1 fruit fly cellular context compared by ENCODE assay signal in the genomic region with DNA sequence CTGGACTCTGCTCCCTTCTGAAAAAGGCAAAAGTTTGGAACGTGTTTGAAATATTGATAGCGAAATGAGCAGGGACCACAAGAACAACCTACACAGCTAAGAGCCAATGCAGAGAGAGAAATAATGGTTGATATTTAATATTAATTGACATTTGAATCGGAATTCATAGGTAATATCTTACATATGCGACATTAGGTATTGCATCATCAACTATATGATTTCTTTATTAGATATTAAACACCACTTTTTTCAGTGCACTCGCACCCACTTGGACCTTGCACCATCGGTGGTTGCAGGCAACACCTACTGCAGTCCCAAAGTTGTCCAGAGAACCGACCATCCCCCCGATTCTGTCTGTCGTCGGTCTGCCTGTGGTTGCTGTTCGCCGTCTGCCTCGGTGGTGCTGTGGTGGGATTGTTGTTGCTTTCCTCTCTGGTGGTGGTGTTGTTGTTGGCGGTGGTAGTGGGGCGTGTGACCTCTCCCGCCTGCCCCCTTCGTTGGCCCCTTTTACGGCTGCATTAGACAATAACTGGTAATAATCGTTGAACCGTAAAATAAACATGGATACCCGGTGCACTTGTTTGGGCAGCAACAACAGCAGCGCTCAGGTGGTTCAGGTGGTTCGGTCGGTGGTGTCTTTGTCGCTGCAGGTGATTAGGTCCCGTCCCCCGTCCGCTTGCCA.
TF ChIP-seq lines count a peak whose summit lies in the region.

No protein-coding gene starts in this region.

TF ChIP-seq in whole organism, embryonic, 481 proteins besides CTCF, POLR2A, EP300 and RAD21 (continued from another document):
- TF ChIP-seq CG11398 (GFP tag; optimal IDR thresholded peaks at IDR 0.05; lab: Kevin White, UChicago): no peak
- peak; percentile 24 for TF ChIP-seq pum (GFP tag; optimal IDR thresholded peaks at IDR 0.05; lab: Kevin White, UChicago)
- TF ChIP-seq CG13775 (GFP tag; optimal IDR thresholded peaks at IDR 0.05; lab: Kevin White, UChicago): peak; percentile 53
- TF ChIP-seq CG1529 (GFP tag; optimal IDR thresholded peaks at IDR 0.05; lab: Kevin White, UChicago): peak; percentile 64
- peak in 1 of 2 experiments; percentile 21 for TF ChIP-seq eve (GFP tag; optimal IDR thresholded peaks at IDR 0.05; lab: Kevin White, UChicago)
- peak; percentile 22 to 47 for TF ChIP-seq chif (GFP tag; optimal IDR thresholded peaks at IDR 0.05; lab: Kevin White, UChicago)
- no peak for TF ChIP-seq CG7786 (GFP tag; optimal IDR thresholded peaks at IDR 0.05; lab: Kevin White, UChicago)
- TF ChIP-seq CG42726 (GFP tag; IDR thresholded peaks at IDR 0.05; lab: Robert Waterston, UW; ENCODE audit: partially characterized antibody): no peak
- no peak for TF ChIP-seq CG3065 (GFP tag; optimal IDR thresholded peaks at IDR 0.05; lab: Kevin White, UChicago)
- TF ChIP-seq wdn (GFP tag; IDR thresholded peaks at IDR 0.05; lab: Robert Waterston, UW): no peak
- no peak for TF ChIP-seq salm (tag; optimal IDR thresholded peaks at IDR 0.05; lab: Kevin White, UChicago)
- TF ChIP-seq zfh1 (GFP tag; IDR thresholded peaks at IDR 0.05; lab: Robert Waterston, UW): peak; percentile 82
- no peak for TF ChIP-seq CG7987 (GFP tag; optimal IDR thresholded peaks at IDR 0.05; lab: Kevin White, UChicago)
- no peak for TF ChIP-seq CG4282 (GFP tag; optimal IDR thresholded peaks at IDR 0.05; lab: Kevin White, UChicago)
- TF ChIP-seq CG15269 (tag; optimal IDR thresholded peaks at IDR 0.05; lab: Kevin White, UChicago): peak; percentile 39
- peak; percentile 70 for TF ChIP-seq CoRest (tag; optimal IDR thresholded peaks at IDR 0.05; lab: Kevin White, UChicago)
- TF ChIP-seq CG14965 (GFP tag; optimal IDR thresholded peaks at IDR 0.05; lab: Kevin White, UChicago; ENCODE audit: borderline replicate concordance): no peak
- peak; percentile 67; the same call in 2 of the 3 replicates for TF ChIP-seq ci (GFP tag; IDR thresholded peaks at IDR 0.05; lab: Robert Waterston, UW)
- peak; percentile 12 for TF ChIP-seq Usf (GFP tag; optimal IDR thresholded peaks at IDR 0.05; lab: Kevin White, UChicago)
- TF ChIP-seq CG4617 (GFP tag; optimal IDR thresholded peaks at IDR 0.05; lab: Kevin White, UChicago; ENCODE audit: borderline replicate concordance): peak; percentile 8
- TF ChIP-seq chn (GFP tag; optimal IDR thresholded peaks at IDR 0.05; lab: Kevin White, UChicago): peak; percentile 24
- TF ChIP-seq p53 (GFP tag; optimal IDR thresholded peaks at IDR 0.05; lab: Kevin White, UChicago): no peak
- no peak for TF ChIP-seq repo (GFP tag; optimal IDR thresholded peaks at IDR 0.05; lab: Kevin White, UChicago)
- no peak for TF ChIP-seq Dip2 (GFP tag; IDR thresholded peaks at IDR 0.05; lab: Robert Waterston, UW)
- TF ChIP-seq CG9797 (GFP tag; optimal IDR thresholded peaks at IDR 0.05; lab: Kevin White, UChicago): no peak
- TF ChIP-seq CG1792 (GFP tag; optimal IDR thresholded peaks at IDR 0.05; lab: Kevin White, UChicago): no peak
- TF ChIP-seq CG30020 (tag; optimal IDR thresholded peaks at IDR 0.05; lab: Kevin White, UChicago): no peak
- TF ChIP-seq az2 (GFP tag; optimal IDR thresholded peaks at IDR 0.05; lab: Kevin White, UChicago): peak; percentile 25
- TF ChIP-seq CG10147 (GFP tag; optimal IDR thresholded peaks at IDR 0.05; lab: Kevin White, UChicago): no peak
- no peak; the same call in 2 of the 3 replicates for TF ChIP-seq Aef1 (GFP tag; IDR thresholded peaks at IDR 0.05; lab: Robert Waterston, UW)
- no peak for TF ChIP-seq CG10274 (GFP tag; optimal IDR thresholded peaks at IDR 0.05; lab: Kevin White, UChicago)
- TF ChIP-seq Drgx (GFP tag; IDR thresholded peaks at IDR 0.05; lab: Robert Waterston, UW): peak; percentile 92
- TF ChIP-seq Camta (GFP tag; optimal IDR thresholded peaks at IDR 0.05; lab: Kevin White, UChicago): peak; percentile 3
- 0 out of 3 replicates have a peak, but pooled peaks have one; percentile 48 for TF ChIP-seq z (GFP tag; IDR thresholded peaks at IDR 0.05; lab: Robert Waterston, UW)
- TF ChIP-seq schlank (tag; optimal IDR thresholded peaks at IDR 0.05; lab: Kevin White, UChicago): no peak
- TF ChIP-seq CG11085 (GFP tag; IDR thresholded peaks at IDR 0.05; lab: Robert Waterston, UW): no peak
- TF ChIP-seq fru (optimal IDR thresholded peaks at IDR 0.05; lab: Kevin White, UChicago): no peak
- peak; percentile 91 for TF ChIP-seq CG2199 (GFP tag; IDR thresholded peaks at IDR 0.05; lab: Robert Waterston, UW)
- peak; percentile 46 for TF ChIP-seq CG4424 (GFP tag; optimal IDR thresholded peaks at IDR 0.05; lab: Kevin White, UChicago)
- TF ChIP-seq Pdp1 (GFP tag; optimal IDR thresholded peaks at IDR 0.05; lab: Kevin White, UChicago): peak; percentile 26 to 39
- 0 out of 2 replicates have a peak, but pooled peaks have one; percentile 14 for TF ChIP-seq MBD-R2 (GFP tag; IDR thresholded peaks at IDR 0.05; lab: Robert Waterston, UW)
- peak; percentile 65; the same call in 2 of the 3 replicates for TF ChIP-seq tgo (GFP tag; IDR thresholded peaks at IDR 0.05; lab: Robert Waterston, UW)
- peak; percentile 39 for TF ChIP-seq CG15601 (tag; optimal IDR thresholded peaks at IDR 0.05; lab: Kevin White, UChicago)
- TF ChIP-seq vvl (GFP tag; IDR thresholded peaks at IDR 0.05; lab: Robert Waterston, UW): peak; percentile 88
- TF ChIP-seq Spps (tag; optimal IDR thresholded peaks at IDR 0.05; lab: Kevin White, UChicago): peak; percentile 60
- TF ChIP-seq CG11695 (GFP tag; IDR thresholded peaks at IDR 0.05; lab: Robert Waterston, UW): peak; percentile 64
- peak; percentile 21 for TF ChIP-seq caup (GFP tag; optimal IDR thresholded peaks at IDR 0.05; lab: Kevin White, UChicago; ENCODE audit: severe bottlenecking)
- no peak for TF ChIP-seq Ravus (GFP tag; IDR thresholded peaks at IDR 0.05; lab: Robert Waterston, UW)
- peak; percentile 31 for TF ChIP-seq Six4 (GFP tag; optimal IDR thresholded peaks at IDR 0.05; lab: Kevin White, UChicago)
- TF ChIP-seq Sry-β (GFP tag; optimal IDR thresholded peaks at IDR 0.05; lab: Kevin White, UChicago): no peak
- no peak for TF ChIP-seq D19B (GFP tag; optimal IDR thresholded peaks at IDR 0.05; lab: Kevin White, UChicago)
- TF ChIP-seq Neu2 (GFP tag; optimal IDR thresholded peaks at IDR 0.05; lab: Kevin White, UChicago; ENCODE audit: borderline replicate concordance): no peak
- TF ChIP-seq Sox100B (GFP tag; optimal IDR thresholded peaks at IDR 0.05; lab: Kevin White, UChicago): peak; percentile 45
- TF ChIP-seq toy (GFP tag; IDR thresholded peaks at IDR 0.05; lab: Robert Waterston, UW): peak; percentile 31; the same call in 1 of the 2 replicates
- peak; percentile 49 for TF ChIP-seq CG14667 (GFP tag; IDR thresholded peaks at IDR 0.05; lab: Robert Waterston, UW)
- TF ChIP-seq tna (GFP tag; IDR thresholded peaks at IDR 0.05; lab: Robert Waterston, UW; ENCODE audit: partially characterized antibody): 0 out of 2 replicates have a peak, but pooled peaks have one; percentile 30
- TF ChIP-seq CG1832 (GFP tag; optimal IDR thresholded peaks at IDR 0.05; lab: Kevin White, UChicago): no peak
- TF ChIP-seq wor (GFP tag; IDR thresholded peaks at IDR 0.05; lab: Robert Waterston, UW): no peak
- TF ChIP-seq CG3407 (GFP tag; optimal IDR thresholded peaks at IDR 0.05; lab: Kevin White, UChicago): peak; percentile 51
- no peak for TF ChIP-seq CG13296 (GFP tag; optimal IDR thresholded peaks at IDR 0.05; lab: Kevin White, UChicago)
- peak; percentile 48 for TF ChIP-seq NC2β (GFP tag; optimal IDR thresholded peaks at IDR 0.05; lab: Kevin White, UChicago)
